Worm (Caenorhabditis elegans) whole organism, L4 larva: ENCODE results near the gene nspe-6.
A peak's percentile ranks its signal among the peaks of the same experiment; 100 is the strongest.

ENCODE experiments used
- F37D6.2 ChIP-seq: sonication (generic microtip); optimal IDR thresholded peaks from 2 replicates; lab custom pipeline; 2016; ENCODE audit warnings: mild to moderate bottlenecking, missing genetic modification characterization, missing compliant biosample characterization
- R02D3.7 ChIP-seq: fragments of 150-350 bp; sonication (generic microtip); optimal IDR thresholded peaks from 3 replicates; lab custom pipeline; 2014; ENCODE audit warnings: missing biosample characterization, missing genetic modification characterization
- Y105C5A.15 ChIP-seq: fragments of 200-800 bp; sonication (Bioruptor generic); IDR thresholded peaks from 2 replicates; pipeline ENCODE4 v1.3.6; 2022; ENCODE audit warnings: missing genetic modification characterization, missing compliant biosample characterization
- ceh-28 ChIP-seq: fragments of 150-350 bp; optimal IDR thresholded peaks from 2 replicates; lab custom pipeline; 2014; ENCODE audit warnings: missing biosample characterization, missing genetic modification reagents, missing genetic modification characterization
- ceh-32 ChIP-seq: sonication (generic microtip); optimal IDR thresholded peaks from 2 replicates; lab custom pipeline; 2016; ENCODE audit warnings: mild to moderate bottlenecking, missing genetic modification characterization, missing compliant biosample characterization; ENCODE audit not compliant: poor library complexity
- daf-12 ChIP-seq: fragments of 150-350 bp; optimal IDR thresholded peaks from 2 replicates; lab custom pipeline; 2014; ENCODE audit warnings: missing biosample characterization, missing genetic modification reagents, missing genetic modification characterization
- daf-19 ChIP-seq: fragments of 200-800 bp; sonication (Bioruptor generic); conservative IDR thresholded peaks from 2 replicates; pipeline ENCODE4 v1.3.6; 2022; ENCODE audit warnings: missing genetic modification characterization, missing compliant biosample characterization
- daf-8 ChIP-seq: fragments of 200-800 bp; sonication (Bioruptor generic); IDR thresholded peaks from 2 replicates; pipeline ENCODE4 v1.3.6; 2022; ENCODE audit warnings: missing genetic modification characterization, missing compliant biosample characterization
- dmd-6 ChIP-seq: fragments of 200-800 bp; sonication (Bioruptor generic); IDR thresholded peaks from 2 replicates; pipeline ENCODE4 v1.3.6; 2022; ENCODE audit warnings: missing genetic modification reagents, missing genetic modification characterization, missing compliant biosample characterization
- dpl-1 ChIP-seq: fragments of 150-350 bp; optimal IDR thresholded peaks from 2 replicates; lab custom pipeline; 2014; ENCODE audit warnings: missing biosample characterization, missing genetic modification reagents, missing genetic modification characterization
- fkh-10 ChIP-seq: fragments of 150-350 bp; optimal IDR thresholded peaks from 2 replicates; lab custom pipeline; 2014; ENCODE audit warnings: missing biosample characterization, missing genetic modification reagents, missing genetic modification characterization
- gei-8 ChIP-seq: fragments of 200-800 bp; sonication (Bioruptor generic); optimal IDR thresholded peaks from 2 replicates; lab custom pipeline; 2018; ENCODE audit warnings: mild to moderate bottlenecking, missing genetic modification characterization, missing compliant biosample characterization
- hlh-11 ChIP-seq: fragments of 200-800 bp; sonication (Bioruptor generic); optimal IDR thresholded peaks from 2 replicates; lab custom pipeline; 2018; ENCODE audit warnings: mild to moderate bottlenecking, missing genetic modification characterization, missing compliant biosample characterization
- jun-1 ChIP-seq: fragments of 150-350 bp; optimal IDR thresholded peaks from 2 replicates; lab custom pipeline; 2014; ENCODE audit warnings: missing biosample characterization, missing genetic modification reagents, missing genetic modification characterization
- lim-7 ChIP-seq: fragments of 200-800 bp; sonication (Bioruptor generic); IDR thresholded peaks from 2 replicates; pipeline ENCODE4 v1.3.6; 2022; ENCODE audit warnings: missing genetic modification characterization, missing compliant biosample characterization
- lin-29 ChIP-seq: fragments of 200-800 bp; sonication (Bioruptor generic); IDR thresholded peaks from 2 replicates; pipeline ENCODE4 v1.3.6; 2022; ENCODE audit warnings: missing genetic modification reagents, missing genetic modification characterization, missing compliant biosample characterization
- lin-38 ChIP-seq: fragments of 200-800 bp; sonication (Bioruptor generic); IDR thresholded peaks from 2 replicates; pipeline ENCODE4 v1.3.6; 2022; ENCODE audit warnings: missing genetic modification reagents, missing genetic modification characterization, missing compliant biosample characterization
- lin-39 ChIP-seq: fragments of 150-350 bp; optimal IDR thresholded peaks from 2 replicates; lab custom pipeline; 2014; ENCODE audit warnings: missing biosample characterization, missing genetic modification reagents, missing genetic modification characterization
- lsy-2 ChIP-seq, 2 experiments: fragments of 150-350 bp in 1 of 2; sonication (generic microtip) in 1 of 2; optimal IDR thresholded peaks; 2 replicates each; lab custom pipeline; 2014 to 2017; ENCODE audit warnings: missing biosample characterization in 2 of 2, missing genetic modification characterization in 2 of 2
- madf-9 ChIP-seq: fragments of 200-800 bp; sonication (Bioruptor generic); conservative IDR thresholded peaks from 2 replicates; pipeline ENCODE4 v1.3.6; 2022; ENCODE audit warnings: missing genetic modification reagents, missing genetic modification characterization, missing compliant biosample characterization
- mxl-3 ChIP-seq: fragments of 200-800 bp; sonication (Bioruptor generic); optimal IDR thresholded peaks from 2 replicates; lab custom pipeline; 2018; ENCODE audit warnings: mild to moderate bottlenecking, missing genetic modification characterization, missing compliant biosample characterization
- nhr-10 ChIP-seq: fragments of 150-350 bp; optimal IDR thresholded peaks from 2 replicates; lab custom pipeline; 2014; ENCODE audit warnings: missing biosample characterization, missing genetic modification characterization
- nhr-28 ChIP-seq: fragments of 150-350 bp; optimal IDR thresholded peaks from 2 replicates; lab custom pipeline; 2014; ENCODE audit warnings: missing biosample characterization, missing genetic modification characterization
- nhr-6 ChIP-seq: fragments of 150-350 bp; optimal IDR thresholded peaks from 2 replicates; lab custom pipeline; 2014; ENCODE audit warnings: missing biosample characterization, missing genetic modification characterization
- nhr-77 ChIP-seq: fragments of 150-350 bp; optimal IDR thresholded peaks from 2 replicates; lab custom pipeline; 2014; ENCODE audit warnings: missing biosample characterization, missing genetic modification characterization
- pqm-1 ChIP-seq: sonication (generic microtip); optimal IDR thresholded peaks from 2 replicates; lab custom pipeline; 2017; ENCODE audit warnings: missing biosample characterization, missing genetic modification characterization
- saeg-2 ChIP-seq: fragments of 200-800 bp; sonication (Bioruptor generic); IDR thresholded peaks from 2 replicates; pipeline ENCODE4 v1.3.6; 2022; ENCODE audit warnings: missing genetic modification reagents, missing genetic modification characterization, missing compliant biosample characterization
- skn-1 ChIP-seq: fragments of 150-350 bp; optimal IDR thresholded peaks from 2 replicates; lab custom pipeline; 2014; ENCODE audit warnings: missing biosample characterization, missing genetic modification characterization
- snpc-1.2 ChIP-seq: fragments of 200-800 bp; sonication (Bioruptor generic); IDR thresholded peaks from 2 replicates; pipeline ENCODE4 v1.3.6; 2022; ENCODE audit warnings: missing genetic modification reagents, missing genetic modification characterization, missing compliant biosample characterization
- spr-1 ChIP-seq: sonication (generic microtip); optimal IDR thresholded peaks from 2 replicates; lab custom pipeline; 2016; ENCODE audit warnings: mild to moderate bottlenecking, missing genetic modification characterization, missing compliant biosample characterization
- spr-3 ChIP-seq: fragments of 200-800 bp; sonication (Bioruptor generic); optimal IDR thresholded peaks from 2 replicates; lab custom pipeline; 2018; ENCODE audit warnings: mild to moderate bottlenecking, missing genetic modification characterization, missing compliant biosample characterization
- tag-97 ChIP-seq: fragments of 200-800 bp; sonication (Bioruptor generic); IDR thresholded peaks from 2 replicates; pipeline ENCODE4 v1.3.6; 2022; ENCODE audit warnings: missing genetic modification characterization, missing compliant biosample characterization
- tra-1 ChIP-seq: fragments of 200-800 bp; sonication (Bioruptor generic); IDR thresholded peaks from 2 replicates; pipeline ENCODE4 v1.3.6; 2022; ENCODE audit warnings: missing genetic modification reagents, missing genetic modification characterization, missing compliant biosample characterization
- unc-130 ChIP-seq: sonication (generic microtip); optimal IDR thresholded peaks from 2 replicates; lab custom pipeline; 2016; ENCODE audit warnings: missing genetic modification reagents, missing genetic modification characterization, missing compliant biosample characterization
- unc-62 ChIP-seq, 3 experiments: fragments of 150-350 bp in 1 of 3; sonication (generic microtip); optimal IDR thresholded peaks in 2 of 3; peaks in 1 of 3; 1 replicate in 1 of 3; 2 replicates in 2 of 3; lab custom pipeline; 2014 to 2017; ENCODE audit warnings: missing biosample characterization in 3 of 3, missing genetic modification characterization in 3 of 3, missing genetic modification reagents in 3 of 3, missing genotype in 1 of 3
- zfp-2 ChIP-seq: sonication (generic microtip); optimal IDR thresholded peaks from 2 replicates; lab custom pipeline; 2016; ENCODE audit warnings: mild to moderate bottlenecking, missing genetic modification characterization, missing compliant biosample characterization
- ztf-11 ChIP-seq: fragments of 150-350 bp; optimal IDR thresholded peaks from 2 replicates; lab custom pipeline; 2014; ENCODE audit warnings: missing biosample characterization, missing genetic modification characterization

The nspe-6 gene

ce11 chrII:12580952-12581351, 35.0 kb downstream of the nspe-6 start, which contains the start of gene clec-4:
clec-4 (minus strand) TSS chrII:12581113.
- TF ChIP-seq dmd-6 = peak; percentile 43
- no peak for TF ChIP-seq hlh-11
- TF ChIP-seq dpl-1 (GFP tag; lab: Kevin White, UChicago) = no peak
- no peak for TF ChIP-seq jun-1 (tag; lab: Kevin White, UChicago)
- no peak for TF ChIP-seq ceh-28 (tag; lab: Kevin White, UChicago)
- no peak for TF ChIP-seq F37D6.2 (tag; lab: Kevin White, UChicago)
- no peak for TF ChIP-seq daf-12 (tag; lab: Kevin White, UChicago)
- TF ChIP-seq lim-7 (GFP tag; lab: Robert Waterston, UW) = no peak
- TF ChIP-seq pqm-1 (tag; lab: Kevin White, UChicago) = peak; percentile 75
- TF ChIP-seq unc-62 (GFP tag; optimal IDR thresholded peaks at IDR 0.05 in 1 of 2; lab: Kevin White, UChicago) = peak in 1 of 2 experiments; percentile 47
- TF ChIP-seq unc-62 (tag; optimal IDR thresholded peaks at IDR 0.05; lab: Kevin White, UChicago) = no peak
- TF ChIP-seq fkh-10 (GFP tag; lab: Kevin White, UChicago) = no peak
- TF ChIP-seq daf-8 (GFP tag; lab: Robert Waterston, UW) = no peak
- TF ChIP-seq nhr-6 (tag; lab: Kevin White, UChicago) = peak; percentile 63
- TF ChIP-seq, all 104 proteins: peak for 4

ce11 chrII:12577754-12578153, 38.2 kb downstream of the nspe-6 start, which contains the start of gene clec-8:
clec-8 (minus strand) TSS chrII:12578061.
- TF ChIP-seq pqm-1 (tag; lab: Kevin White, UChicago) (peak; percentile 40), lin-29 (no peak), snpc-1.2 (GFP tag; lab: Robert Waterston, UW) (no peak), mxl-3 (GFP tag; lab: Kevin White, UChicago) (no peak), nhr-28 (tag; lab: Kevin White, UChicago) (peak; percentile 55), dmd-6 (peak; percentile 48; the same call in 1 of the 2 replicates), lin-38 (no peak), nhr-77 (tag; lab: Kevin White, UChicago) (peak; percentile 61), daf-19 (no peak), lin-39 (tag; lab: Kevin White, UChicago) (no peak), hlh-11 (peak; percentile 41), spr-3 (no peak), spr-1 (tag; lab: Kevin White, UChicago) (no peak), madf-9 (GFP tag; lab: Robert Waterston, UW) (no peak), R02D3.7 (tag; lab: Kevin White, UChicago) (no peak), nhr-10 (no peak)

- TF ChIP-seq saeg-2 = no peak
- no peak for TF ChIP-seq skn-1 (tag; lab: Kevin White, UChicago)
- no peak for TF ChIP-seq tra-1 (GFP tag; lab: Robert Waterston, UW)
These were observed 41.3 kb downstream of the nspe-6 start, which contains the start of gene Y38E10A.3 for ce11 chrII:12574668-12575067. Y38E10A.3 (minus strand) TSS chrII:12574768.

- no peak for TF ChIP-seq Y105C5A.15 (GFP tag; lab: Robert Waterston, UW)
- TF ChIP-seq pqm-1 (tag; lab: Kevin White, UChicago) = no peak
- TF ChIP-seq spr-1 (tag; lab: Kevin White, UChicago) = no peak
- TF ChIP-seq ceh-32 (tag; lab: Kevin White, UChicago) = no peak
- no peak for TF ChIP-seq ztf-11 (tag; lab: Kevin White, UChicago)
- no peak for TF ChIP-seq unc-130 (GFP tag; lab: Kevin White, UChicago)
- no peak for TF ChIP-seq fkh-10 (GFP tag; lab: Kevin White, UChicago)
These were observed 42.4 kb downstream of the nspe-6 start, which contains the start of gene Y38E10A.2 for ce11 chrII:12573541-12573940. Y38E10A.2 (minus strand) TSS chrII:12573641.

- TF ChIP-seq lsy-2 (tag; optimal IDR thresholded peaks at IDR 0.05; lab: Kevin White, UChicago) (no peak), madf-9 (GFP tag; lab: Robert Waterston, UW) (no peak), zfp-2 (tag; lab: Kevin White, UChicago) (no peak), gei-8 (GFP tag; lab: Kevin White, UChicago) (no peak), tag-97 (GFP tag; lab: Robert Waterston, UW) (no peak)
These were observed 43.2 kb downstream of the nspe-6 start, which contains the start of gene Y38E10A.35 for ce11 chrII:12572760-12573159. Y38E10A.35 (minus strand) TSS chrII:12572860.
